Worm (Caenorhabditis elegans) whole organism, L4 larva: Measurements from ENCODE around the gene mep-1.

Experiments
- R02D3.7 ChIP-seq: fragments of 150-350 bp; sonication (generic microtip); optimal IDR thresholded peaks from 3 replicates; lab custom pipeline; 2014; ENCODE audit warnings: missing biosample characterization, missing genetic modification characterization
- T20F7.1 ChIP-seq: fragments of 200-800 bp; sonication (Bioruptor generic); optimal IDR thresholded peaks from 2 replicates; lab custom pipeline; 2018; ENCODE audit warnings: mild to moderate bottlenecking, missing genetic modification characterization, missing compliant biosample characterization
- aha-1 ChIP-seq: fragments of 150-350 bp; peaks from one replicate; lab custom pipeline; 2014; ENCODE audit warnings: missing biosample characterization, missing genetic modification characterization
- aly-2 ChIP-seq: sonication (generic microtip); optimal IDR thresholded peaks from 2 replicates; lab custom pipeline; 2018; ENCODE audit warnings: missing biosample characterization, missing genetic modification characterization
- ama-1 ChIP-seq: fragments of 150-350 bp; optimal IDR thresholded peaks from 2 replicates; lab custom pipeline; 2014; ENCODE audit warnings: inconsistent platforms, mixed read lengths
- arid-1 ChIP-seq: fragments of 200-800 bp; sonication (Bioruptor generic); conservative IDR thresholded peaks from 2 replicates; pipeline ENCODE4 v1.3.6; 2022; ENCODE audit warnings: missing genetic modification reagents, missing genetic modification characterization, missing compliant biosample characterization
- attf-4 ChIP-seq: sonication (generic microtip); optimal IDR thresholded peaks from 3 replicates; lab custom pipeline; 2017; ENCODE audit warnings: missing biosample characterization, missing genetic modification characterization
- ces-1 ChIP-seq: fragments of 150-350 bp; sonication (generic microtip); optimal IDR thresholded peaks from 4 replicates; lab custom pipeline; 2014; ENCODE audit warnings: missing biosample characterization, missing genetic modification reagents, missing genetic modification characterization
- cey-2 ChIP-seq: sonication (generic microtip); optimal IDR thresholded peaks from 3 replicates; lab custom pipeline; 2017; ENCODE audit warnings: missing genetic modification characterization, mild to moderate bottlenecking, missing compliant biosample characterization, antibody characterized with exemption, borderline replicate concordance; ENCODE audit not compliant: insufficient read depth
- daf-12 ChIP-seq: fragments of 150-350 bp; optimal IDR thresholded peaks from 2 replicates; lab custom pipeline; 2014; ENCODE audit warnings: missing biosample characterization, missing genetic modification reagents, missing genetic modification characterization
- daf-8 ChIP-seq: fragments of 200-800 bp; sonication (Bioruptor generic); IDR thresholded peaks from 2 replicates; pipeline ENCODE4 v1.3.6; 2022; ENCODE audit warnings: missing genetic modification characterization, missing compliant biosample characterization
- dve-1 ChIP-seq: sonication (generic microtip); optimal IDR thresholded peaks from 2 replicates; lab custom pipeline; 2017; ENCODE audit warnings: antibody characterized with exemption, mild to moderate bottlenecking, missing genetic modification characterization, missing compliant biosample characterization; ENCODE audit not compliant: insufficient read depth
- egl-43 ChIP-seq: fragments of 200-800 bp; sonication (Bioruptor generic); IDR thresholded peaks from 2 replicates; pipeline ENCODE4 v1.3.6; 2022; ENCODE audit warnings: missing genetic modification reagents, missing genetic modification characterization, missing compliant biosample characterization
- fkh-10 ChIP-seq: fragments of 150-350 bp; optimal IDR thresholded peaks from 2 replicates; lab custom pipeline; 2014; ENCODE audit warnings: missing biosample characterization, missing genetic modification reagents, missing genetic modification characterization
- hif-1 ChIP-seq, 2 experiments: sonication (generic microtip); optimal IDR thresholded peaks; 2 replicates each; lab custom pipeline; 2016 to 2017; ENCODE audit warnings: missing compliant biosample characterization in 2 of 2, missing genetic modification characterization in 2 of 2, missing genetic modification reagents in 2 of 2, missing genotype in 2 of 2, mild to moderate bottlenecking in 1 of 2
- hlh-11 ChIP-seq: fragments of 200-800 bp; sonication (Bioruptor generic); optimal IDR thresholded peaks from 2 replicates; lab custom pipeline; 2018; ENCODE audit warnings: mild to moderate bottlenecking, missing genetic modification characterization, missing compliant biosample characterization
- hlh-30 ChIP-seq: sonication (generic microtip); optimal IDR thresholded peaks from 2 replicates; lab custom pipeline; 2017; ENCODE audit warnings: antibody characterized with exemption, mild to moderate bottlenecking, missing genetic modification characterization, missing compliant biosample characterization; ENCODE audit not compliant: insufficient read depth
- hmg-1.1 ChIP-seq: fragments of 200-800 bp; sonication (Bioruptor generic); IDR thresholded peaks from 2 replicates; pipeline ENCODE4 v1.3.6; 2022; ENCODE audit warnings: missing genetic modification reagents, missing genetic modification characterization, missing compliant biosample characterization
- jun-1 ChIP-seq: fragments of 150-350 bp; optimal IDR thresholded peaks from 2 replicates; lab custom pipeline; 2014; ENCODE audit warnings: missing biosample characterization, missing genetic modification reagents, missing genetic modification characterization
- lin-1 ChIP-seq: fragments of 200-800 bp; sonication (Bioruptor generic); IDR thresholded peaks from 2 replicates; pipeline ENCODE4 v1.3.6; 2022; ENCODE audit warnings: missing genetic modification reagents, missing genetic modification characterization, missing compliant biosample characterization
- lin-15B ChIP-seq: fragments of 150-350 bp; sonication (generic microtip); optimal IDR thresholded peaks from 3 replicates; lab custom pipeline; 2014; ENCODE audit warnings: missing biosample characterization, missing genetic modification characterization
- lin-29 ChIP-seq: fragments of 200-800 bp; sonication (Bioruptor generic); IDR thresholded peaks from 2 replicates; pipeline ENCODE4 v1.3.6; 2022; ENCODE audit warnings: missing genetic modification reagents, missing genetic modification characterization, missing compliant biosample characterization
- lin-38 ChIP-seq: fragments of 200-800 bp; sonication (Bioruptor generic); IDR thresholded peaks from 2 replicates; pipeline ENCODE4 v1.3.6; 2022; ENCODE audit warnings: missing genetic modification reagents, missing genetic modification characterization, missing compliant biosample characterization
- mdt-29 ChIP-seq: fragments of 200-800 bp; sonication (Bioruptor generic); IDR thresholded peaks from 2 replicates; pipeline ENCODE4 v1.3.6; 2022; ENCODE audit warnings: missing genetic modification reagents, missing genetic modification characterization, missing compliant biosample characterization
- mep-1 ChIP-seq: fragments of 150-350 bp; sonication (generic microtip); optimal IDR thresholded peaks from 3 replicates; lab custom pipeline; 2014; ENCODE audit warnings: missing biosample characterization, missing genetic modification characterization
- mxl-2 ChIP-seq: fragments of 200-800 bp; sonication (Bioruptor generic); conservative IDR thresholded peaks from 2 replicates; pipeline ENCODE4 v1.3.6; 2022; ENCODE audit warnings: missing genetic modification reagents, missing genetic modification characterization, missing compliant biosample characterization
- mxl-3 ChIP-seq: fragments of 200-800 bp; sonication (Bioruptor generic); optimal IDR thresholded peaks from 2 replicates; lab custom pipeline; 2018; ENCODE audit warnings: mild to moderate bottlenecking, missing genetic modification characterization, missing compliant biosample characterization
- nhr-102 ChIP-seq: sonication (generic microtip); optimal IDR thresholded peaks from 2 replicates; lab custom pipeline; 2016; ENCODE audit warnings: mild to moderate bottlenecking, missing genetic modification characterization, moderate library complexity, missing compliant biosample characterization
- nhr-11 ChIP-seq: fragments of 150-350 bp; optimal IDR thresholded peaks from 2 replicates; lab custom pipeline; 2014; ENCODE audit warnings: missing biosample characterization, missing genetic modification characterization
- nhr-111 ChIP-seq: fragments of 200-800 bp; sonication (Bioruptor generic); optimal IDR thresholded peaks from 2 replicates; lab custom pipeline; 2018; ENCODE audit warnings: mild to moderate bottlenecking, missing genetic modification characterization, missing compliant biosample characterization
- nhr-25 ChIP-seq: sonication (generic microtip); optimal IDR thresholded peaks from 2 replicates; lab custom pipeline; 2017; ENCODE audit warnings: missing genetic modification characterization, mild to moderate bottlenecking, missing compliant biosample characterization, antibody characterized with exemption, moderate library complexity, borderline replicate concordance; ENCODE audit not compliant: insufficient read depth
- nhr-6 ChIP-seq: fragments of 150-350 bp; optimal IDR thresholded peaks from 2 replicates; lab custom pipeline; 2014; ENCODE audit warnings: missing biosample characterization, missing genetic modification characterization
- php-3 ChIP-seq: fragments of 200-800 bp; sonication (Bioruptor generic); IDR thresholded peaks from 2 replicates; pipeline ENCODE4 v1.3.6; 2022; ENCODE audit warnings: missing genetic modification reagents, missing genetic modification characterization, missing compliant biosample characterization
- saeg-2 ChIP-seq: fragments of 200-800 bp; sonication (Bioruptor generic); IDR thresholded peaks from 2 replicates; pipeline ENCODE4 v1.3.6; 2022; ENCODE audit warnings: missing genetic modification reagents, missing genetic modification characterization, missing compliant biosample characterization
- skn-1 ChIP-seq: fragments of 150-350 bp; optimal IDR thresholded peaks from 2 replicates; lab custom pipeline; 2014; ENCODE audit warnings: missing biosample characterization, missing genetic modification characterization
- snpc-4 ChIP-seq: fragments of 150-350 bp; optimal IDR thresholded peaks from 2 replicates; lab custom pipeline; 2014; ENCODE audit warnings: missing biosample characterization, missing genetic modification characterization
- tag-97 ChIP-seq: fragments of 200-800 bp; sonication (Bioruptor generic); IDR thresholded peaks from 2 replicates; pipeline ENCODE4 v1.3.6; 2022; ENCODE audit warnings: missing genetic modification characterization, missing compliant biosample characterization
- unc-62 ChIP-seq, 3 experiments: fragments of 150-350 bp in 1 of 3; sonication (generic microtip); optimal IDR thresholded peaks in 2 of 3; peaks in 1 of 3; 1 replicate in 1 of 3; 2 replicates in 2 of 3; lab custom pipeline; 2014 to 2017; ENCODE audit warnings: missing biosample characterization in 3 of 3, missing genetic modification characterization in 3 of 3, missing genetic modification reagents in 3 of 3, missing genotype in 1 of 3
- vab-7 ChIP-seq: fragments of 200-800 bp; sonication (Bioruptor generic); IDR thresholded peaks from 2 replicates; pipeline ENCODE4 v1.3.6; 2022; ENCODE audit warnings: missing genetic modification reagents, missing genetic modification characterization, missing compliant biosample characterization
- zag-1 ChIP-seq: fragments of 150-350 bp; optimal IDR thresholded peaks from 2 replicates; lab custom pipeline; 2014; ENCODE audit warnings: missing biosample characterization, missing genetic modification characterization
- zfp-2 ChIP-seq: sonication (generic microtip); optimal IDR thresholded peaks from 2 replicates; lab custom pipeline; 2016; ENCODE audit warnings: mild to moderate bottlenecking, missing genetic modification characterization, missing compliant biosample characterization
- zfp-3 ChIP-seq: fragments of 200-800 bp; sonication (Bioruptor generic); conservative IDR thresholded peaks from 2 replicates; pipeline ENCODE4 v1.3.6; 2022; ENCODE audit warnings: missing genetic modification reagents, missing genetic modification characterization, missing compliant biosample characterization
- ztf-11 ChIP-seq: fragments of 150-350 bp; optimal IDR thresholded peaks from 2 replicates; lab custom pipeline; 2014; ENCODE audit warnings: missing biosample characterization, missing genetic modification characterization

The mep-1 gene

ce11 chrIV:11480027-11480896 is 44.2 kb upstream of the mep-1 start, which contains the start of the genes mbf-1 and nse-4 (continued):
- no peak for TF ChIP-seq jun-1
- no peak for TF ChIP-seq lin-29
- no peak for TF ChIP-seq zfp-3 (GFP tag; lab: Robert Waterston, UW)
- no peak for TF ChIP-seq nhr-111 (GFP tag; lab: Kevin White, UChicago)
- TF ChIP-seq ces-1 (GFP tag; lab: Kevin White, UChicago) = no peak
- peak in 1 of 2 experiments; percentile 21 for TF ChIP-seq hif-1 (tag; optimal IDR thresholded peaks at IDR 0.05; lab: Kevin White, UChicago)
- TF ChIP-seq arid-1 (GFP tag; lab: Robert Waterston, UW) = no peak
- TF ChIP-seq fkh-10 (GFP tag; lab: Kevin White, UChicago) = no peak
- no peak for TF ChIP-seq zfp-2 (tag; lab: Kevin White, UChicago)

- TF ChIP-seq zfp-3 (GFP tag; lab: Robert Waterston, UW) (no peak), daf-12 (tag; lab: Kevin White, UChicago) (no peak), aly-2 (tag; lab: Kevin White, UChicago) (no peak), hif-1 (tag; optimal IDR thresholded peaks at IDR 0.05; lab: Kevin White, UChicago) (no peak), mdt-29 (GFP tag; lab: Robert Waterston, UW) (no peak), nhr-11 (tag; lab: Kevin White, UChicago) (no peak), hlh-11 (tag; lab: Kevin White, UChicago) (no peak), unc-62 (GFP tag; optimal IDR thresholded peaks at IDR 0.05 in 1 of 2; lab: Kevin White, UChicago) (peak in 1 of 2 experiments; percentile 94), unc-62 (tag; optimal IDR thresholded peaks at IDR 0.05; lab: Kevin White, UChicago) (no peak), cey-2 (tag; lab: Kevin White, UChicago) (no peak), saeg-2 (no peak), aha-1 (peak; percentile 67)
- TF ChIP-seq, all 104 proteins: peak for 2
These were observed 37.6 kb upstream of the mep-1 start for ce11 chrIV:11486859-11487258.

DNA sequence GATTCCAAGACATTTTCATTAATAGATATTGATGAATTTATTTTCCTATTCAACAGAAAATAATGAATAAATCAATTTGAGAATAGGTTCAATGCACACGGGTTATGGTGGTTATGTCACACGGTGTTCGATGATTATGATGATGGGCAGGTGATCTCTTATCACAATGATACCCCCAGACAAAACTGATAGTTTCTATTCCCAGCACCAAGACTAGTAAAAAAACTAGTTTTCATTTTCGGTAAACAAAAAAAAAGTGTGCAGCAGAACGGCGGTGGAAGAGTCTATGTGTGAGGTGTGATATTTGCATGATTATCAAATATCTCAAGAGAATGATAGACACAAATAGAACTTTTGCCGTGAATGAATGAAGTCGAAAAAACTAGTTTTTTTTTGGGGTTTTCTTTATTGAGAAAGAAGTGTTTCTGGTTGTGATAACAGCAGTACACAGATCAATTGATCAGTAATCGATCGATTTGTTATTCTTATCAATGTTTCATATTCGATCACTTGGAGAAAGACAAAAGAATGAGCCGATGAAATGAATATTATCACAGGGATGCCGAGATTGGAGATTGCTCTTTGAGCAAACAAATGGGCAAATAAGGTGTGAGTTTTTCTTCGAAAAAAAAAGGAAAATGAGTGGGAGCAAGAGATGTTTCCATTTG is 36.4 kb upstream of the mep-1 start:
- no peak for TF ChIP-seq php-3
- TF ChIP-seq mep-1 (tag; lab: Kevin White, UChicago) = no peak
- TF ChIP-seq nhr-102 (tag; lab: Kevin White, UChicago) = no peak
- TF ChIP-seq jun-1 = no peak
- TF ChIP-seq T20F7.1 = no peak
- no peak for TF ChIP-seq fkh-10 (GFP tag; lab: Kevin White, UChicago)
- TF ChIP-seq egl-43 (GFP tag; lab: Robert Waterston, UW) = no peak
- no peak for TF ChIP-seq mxl-2 (GFP tag; lab: Robert Waterston, UW)
- TF ChIP-seq zag-1 = no peak
- TF ChIP-seq zfp-2 (tag; lab: Kevin White, UChicago) = no peak
- no peak for TF ChIP-seq nhr-25 (tag; lab: Kevin White, UChicago)
- no peak for TF ChIP-seq attf-4 (tag; lab: Kevin White, UChicago)
- TF ChIP-seq tag-97 (GFP tag; lab: Robert Waterston, UW) = no peak
- TF ChIP-seq hlh-11 (tag; lab: Kevin White, UChicago) = peak; percentile 68
- TF ChIP-seq nhr-6 = peak; percentile 16
- peak; percentile 81 for TF ChIP-seq hlh-30 (tag; lab: Kevin White, UChicago)
- no peak for TF ChIP-seq lin-38 (GFP tag; lab: Robert Waterston, UW)
- no peak for TF ChIP-seq ztf-11 (tag; lab: Kevin White, UChicago)
- no peak for TF ChIP-seq R02D3.7 (tag; lab: Kevin White, UChicago)
- TF ChIP-seq skn-1 = no peak
- no peak for TF ChIP-seq lin-15B (tag; lab: Kevin White, UChicago)
- TF ChIP-seq hmg-1.1 (GFP tag; lab: Robert Waterston, UW) = no peak
- peak; percentile 10 for TF ChIP-seq dve-1 (tag; lab: Kevin White, UChicago)
- TF ChIP-seq mxl-3 (GFP tag; lab: Kevin White, UChicago) = no peak
- no peak for TF ChIP-seq ama-1 (lab: Kevin White, UChicago)
- no peak for TF ChIP-seq lin-1 (GFP tag; lab: Robert Waterston, UW)
- TF ChIP-seq daf-12 (tag; lab: Kevin White, UChicago) = no peak
- TF ChIP-seq vab-7 (GFP tag; lab: Robert Waterston, UW) = no peak
- TF ChIP-seq snpc-4 (tag; lab: Kevin White, UChicago) = no peak
- TF ChIP-seq daf-8 (GFP tag; lab: Robert Waterston, UW) = no peak
